Fruit fly (Drosophila melanogaster): ENCODE measurements around the gene CG7382.

CG7382 gene

DNA sequence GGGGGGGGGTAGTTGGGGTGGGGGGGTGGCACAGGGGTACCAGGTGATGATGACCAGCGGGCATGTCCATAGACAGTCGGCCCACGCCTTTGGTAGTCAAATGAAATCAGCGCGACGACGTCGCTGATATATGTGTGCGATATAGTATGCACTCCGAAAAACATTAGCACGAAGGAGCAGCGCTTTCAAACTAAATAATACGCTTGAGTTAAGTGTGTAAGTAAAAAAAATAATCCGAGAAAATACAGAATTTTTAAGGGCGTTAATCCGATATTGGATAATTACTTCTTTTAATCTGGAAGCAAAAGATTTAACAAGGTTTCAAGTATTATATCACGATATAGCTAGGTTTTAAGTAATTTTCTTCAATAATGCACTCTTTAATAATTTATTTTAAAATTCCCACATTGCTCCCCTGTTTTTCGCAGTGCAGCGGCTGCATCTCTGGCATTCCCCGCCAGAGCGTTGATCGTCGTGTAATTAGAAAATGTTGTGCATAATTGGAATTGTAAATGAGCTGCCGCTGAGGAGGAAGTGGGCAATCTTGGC, 24.8 kb downstream of the CG7382 start (continued):
- TF ChIP-seq CG2120 (GFP tag; optimal IDR thresholded peaks at IDR 0.05) (no peak), CG1603 (tag; optimal IDR thresholded peaks at IDR 0.05) (no peak), az2 (GFP tag; optimal IDR thresholded peaks at IDR 0.05) (no peak), YL-1 (GFP tag; optimal IDR thresholded peaks at IDR 0.05) (no peak), CG12219 (GFP tag; optimal IDR thresholded peaks at IDR 0.05) (no peak), sd (tag; optimal IDR thresholded peaks at IDR 0.05) (no peak), CG18764 (GFP tag; optimal IDR thresholded peaks at IDR 0.05) (no peak), dmrt11E (tag; optimal IDR thresholded peaks at IDR 0.05) (peak; percentile 2), sens-2 (GFP tag; IDR thresholded peaks at IDR 0.05) (no peak), Antp (GFP tag; optimal IDR thresholded peaks at IDR 0.05) (no peak), Blimp-1 (GFP tag; optimal IDR thresholded peaks at IDR 0.05) (no peak), sens (GFP tag) (peak; percentile 51), sr (GFP tag; IDR thresholded peaks at IDR 0.05) (no peak), CG14441 (GFP tag; IDR thresholded peaks at IDR 0.05) (no peak), CG11723 (GFP tag; optimal IDR thresholded peaks at IDR 0.05) (no peak), pzg (GFP tag; optimal IDR thresholded peaks at IDR 0.05) (no peak), CTCF (GFP tag; optimal IDR thresholded peaks at IDR 0.05) (no peak), D19A (tag; optimal IDR thresholded peaks at IDR 0.05) (no peak), ara (GFP tag; IDR thresholded peaks at IDR 0.05) (0 out of 2 replicates have a peak, but pooled peaks have one; percentile 18), CG2129 (GFP tag; IDR thresholded peaks at IDR 0.05; ENCODE audit: partially characterized antibody) (no peak), cas (GFP tag; IDR thresholded peaks at IDR 0.05) (no peak), Kr (GFP tag; optimal IDR thresholded peaks at IDR 0.05) (no peak), dm (GFP tag; optimal IDR thresholded peaks at IDR 0.05) (no peak), CG2116 (GFP tag; optimal IDR thresholded peaks at IDR 0.05) (no peak), pros (GFP tag; optimal IDR thresholded peaks at IDR 0.05) (no peak), Doc2 (GFP tag; IDR thresholded peaks at IDR 0.05) (no peak), Nf-YA (GFP tag; IDR thresholded peaks at IDR 0.05) (no peak), aop (GFP tag; IDR thresholded peaks at IDR 0.05) (no peak), eyg (GFP tag; optimal IDR thresholded peaks at IDR 0.05) (no peak), Xrp1 (GFP tag; IDR thresholded peaks at IDR 0.05) (0 out of 2 replicates have a peak, but pooled peaks have one; percentile 31), Spps (tag; optimal IDR thresholded peaks at IDR 0.05) (no peak), vnd (GFP tag; IDR thresholded peaks at IDR 0.05; ENCODE audit: partially characterized antibody) (no peak), Opbp (GFP tag; IDR thresholded peaks at IDR 0.05; ENCODE audit: partially characterized antibody) (no peak), slbo (GFP tag; IDR thresholded peaks at IDR 0.05) (no peak), Ets97D (GFP tag; optimal IDR thresholded peaks at IDR 0.05) (no peak), Nf-YC (tag; optimal IDR thresholded peaks at IDR 0.05) (no peak), NC2α (GFP tag; optimal IDR thresholded peaks at IDR 0.05) (no peak), knrl (GFP tag; IDR thresholded peaks at IDR 0.05; ENCODE audit: partially characterized antibody) (no peak), H2.0 (GFP tag; IDR thresholded peaks at IDR 0.05) (no peak), CG4328 (GFP tag; optimal IDR thresholded peaks at IDR 0.05) (no peak), shn (GFP tag; optimal IDR thresholded peaks at IDR 0.05) (no peak), klu (GFP tag; IDR thresholded peaks at IDR 0.05) (no peak), z (GFP tag; IDR thresholded peaks at IDR 0.05) (no peak), BtbVII (GFP tag; optimal IDR thresholded peaks at IDR 0.05) (no peak), gro (GFP tag; optimal IDR thresholded peaks at IDR 0.05) (no peak), Pdp1 (GFP tag; optimal IDR thresholded peaks at IDR 0.05) (no peak), eve (GFP tag; optimal IDR thresholded peaks at IDR 0.05) (no peak), fu2 (GFP tag; optimal IDR thresholded peaks at IDR 0.05) (no peak), Deaf1 (tag; optimal IDR thresholded peaks at IDR 0.05) (no peak), CG6254 (GFP tag; optimal IDR thresholded peaks at IDR 0.05) (no peak), Oaz (GFP tag; IDR thresholded peaks at IDR 0.05) (no peak), prd (optimal IDR thresholded peaks at IDR 0.05) (no peak), prd (GFP tag; IDR thresholded peaks at IDR 0.05) (peak; percentile 21; the same call in 1 of the 3 replicates)

All from whole organism, embryonic.